Worm (Caenorhabditis elegans): ENCODE data around the gene tpan-1.

The tpan-1 gene

DNA sequence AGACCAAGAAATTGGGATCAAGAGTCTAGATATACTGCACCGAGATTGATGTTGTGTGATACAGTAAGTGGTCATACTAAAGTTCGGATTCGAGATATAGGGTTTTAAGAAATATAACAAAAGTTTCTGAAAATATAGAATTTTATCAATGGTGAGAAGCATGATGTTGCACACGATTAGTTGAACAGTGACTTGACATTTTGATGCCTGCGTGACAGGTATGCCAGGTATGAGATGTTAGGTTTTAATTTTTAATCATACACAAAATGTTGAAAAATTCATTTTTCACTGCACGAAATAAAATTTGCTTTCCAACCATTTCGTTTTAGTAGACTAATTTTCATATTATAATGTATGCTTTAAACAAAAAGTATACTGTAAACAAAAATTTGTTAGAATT, 41.1 kb downstream of the tpan-1 start:
- TF ChIP-seq lin-32 (GFP tag; optimal IDR thresholded peaks at IDR 0.05) = no peak
- TF ChIP-seq M03D4.4 (tag; optimal IDR thresholded peaks at IDR 0.05) = no peak
- TF ChIP-seq mls-2 (tag; optimal IDR thresholded peaks at IDR 0.05) = no peak
- TF ChIP-seq nhr-2 (tag; optimal IDR thresholded peaks at IDR 0.05) = no peak
- no peak for TF ChIP-seq pha-4 (tag; optimal IDR thresholded peaks at IDR 0.05)
- TF ChIP-seq ceh-43 (GFP tag; optimal IDR thresholded peaks at IDR 0.05) = no peak
- TF ChIP-seq ceh-39 (tag; optimal IDR thresholded peaks at IDR 0.05) = no peak
- TF ChIP-seq snpc-4 (tag; optimal IDR thresholded peaks at IDR 0.05) = no peak
- TF ChIP-seq sptf-1 (tag; optimal IDR thresholded peaks at IDR 0.05) = no peak
- TF ChIP-seq cnd-1 (tag; optimal IDR thresholded peaks at IDR 0.05) = no peak
- no peak for TF ChIP-seq bed-3 (GFP tag; optimal IDR thresholded peaks at IDR 0.05)
- no peak for TF ChIP-seq zip-8 (tag; optimal IDR thresholded peaks at IDR 0.05)
- TF ChIP-seq lsy-2 (tag; optimal IDR thresholded peaks at IDR 0.05) = no peak
- TF ChIP-seq unc-62 (GFP tag; optimal IDR thresholded peaks at IDR 0.05) = no peak
- no peak for TF ChIP-seq lin-13 (tag; optimal IDR thresholded peaks at IDR 0.05)
- TF ChIP-seq sem-2 (GFP tag; optimal IDR thresholded peaks at IDR 0.05) = no peak
- no peak for TF ChIP-seq unc-39 (tag; optimal IDR thresholded peaks at IDR 0.05)

DNA sequence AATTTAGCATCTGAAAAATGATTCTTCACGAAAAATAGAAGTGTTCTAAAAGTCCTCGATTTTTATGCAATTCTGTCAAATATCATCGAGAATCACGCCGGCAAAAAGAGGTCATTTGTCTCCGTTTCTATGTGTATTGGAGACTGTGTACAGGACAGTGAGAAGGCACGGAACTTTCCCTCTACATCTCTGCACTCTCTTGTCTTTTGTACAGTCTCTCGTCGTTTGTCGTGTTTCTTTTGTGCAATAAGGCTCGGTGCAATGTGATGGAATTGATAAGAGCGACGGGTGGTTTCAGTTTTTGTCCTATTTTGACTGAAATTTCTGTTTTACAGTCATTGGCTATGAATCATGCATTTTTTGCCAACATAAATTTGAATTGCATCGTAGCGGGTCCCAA, 42.6 kb downstream of the tpan-1 start:
- TF ChIP-seq bed-3 (GFP tag; optimal IDR thresholded peaks at IDR 0.05) (no peak), unc-62 (GFP tag; optimal IDR thresholded peaks at IDR 0.05) (no peak), lin-32 (GFP tag; optimal IDR thresholded peaks at IDR 0.05) (no peak), ces-1 (GFP tag; optimal IDR thresholded peaks at IDR 0.05) (no peak), flh-1 (GFP tag; optimal IDR thresholded peaks at IDR 0.05) (no peak), lsy-2 (tag; optimal IDR thresholded peaks at IDR 0.05) (no peak), pha-4 (tag; optimal IDR thresholded peaks at IDR 0.05) (peak; percentile 45)

DNA sequence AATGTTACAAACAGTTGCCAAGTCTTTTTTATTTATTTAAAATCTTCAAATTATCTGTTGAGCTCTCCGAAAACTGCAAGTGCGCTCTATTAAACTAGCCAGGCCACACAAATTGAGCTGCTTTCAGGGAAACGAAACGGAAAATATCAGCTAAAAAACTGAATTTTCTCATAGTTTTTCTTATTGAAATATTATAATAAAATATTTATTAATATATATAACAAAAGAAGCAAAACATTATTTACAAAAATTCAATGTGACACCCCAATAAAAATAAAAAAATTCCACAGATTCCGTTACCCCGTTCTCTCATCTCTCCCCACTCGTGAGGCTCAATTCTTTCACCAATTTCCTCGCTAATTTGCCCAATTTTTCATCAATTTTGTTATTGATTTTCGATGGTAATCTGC, 43.3 kb downstream of the tpan-1 start:
- no peak for TF ChIP-seq drap-1 (GFP tag; optimal IDR thresholded peaks at IDR 0.05)
- TF ChIP-seq zip-8 (tag; optimal IDR thresholded peaks at IDR 0.05) = no peak
- TF ChIP-seq sem-2 (GFP tag; optimal IDR thresholded peaks at IDR 0.05) = no peak
- peak; percentile 90 for TF ChIP-seq ces-1 (GFP tag; optimal IDR thresholded peaks at IDR 0.05)
- TF ChIP-seq ham-2 (GFP tag; optimal IDR thresholded peaks at IDR 0.05) = no peak
- TF ChIP-seq mep-1 (tag; optimal IDR thresholded peaks at IDR 0.05) = peak; percentile 52
- TF ChIP-seq lin-13 (tag; optimal IDR thresholded peaks at IDR 0.05) = peak; percentile 7
- TF ChIP-seq bed-3 (GFP tag; optimal IDR thresholded peaks at IDR 0.05) = peak; percentile 15
- no peak for TF ChIP-seq nhr-2 (tag; optimal IDR thresholded peaks at IDR 0.05)
- peak; percentile 63 for TF ChIP-seq sptf-1 (tag; optimal IDR thresholded peaks at IDR 0.05)
- TF ChIP-seq pha-4 (tag; optimal IDR thresholded peaks at IDR 0.05) = no peak
- no peak for TF ChIP-seq blmp-1 (tag; optimal IDR thresholded peaks at IDR 0.05)

DNA sequence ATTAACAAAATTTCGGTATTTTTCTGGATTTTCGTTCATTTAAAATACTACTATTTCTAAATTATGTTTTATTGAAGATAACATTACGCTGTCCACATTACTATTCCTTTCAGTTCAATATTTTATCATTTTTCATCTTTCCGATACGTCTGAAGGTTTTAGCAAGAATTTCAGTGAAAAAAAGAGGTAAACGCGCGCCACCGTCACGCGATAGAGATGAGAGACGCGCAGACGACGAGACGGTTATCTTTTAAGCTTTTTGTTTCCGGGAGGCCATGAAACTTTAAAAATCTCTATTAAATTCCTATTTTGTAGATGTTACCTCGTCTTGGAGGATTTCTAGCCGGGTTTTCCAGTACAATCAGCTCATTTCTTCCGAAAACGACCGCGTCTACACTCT, 48.5 kb downstream of the tpan-1 start, which contains the start of gene mrps-12:
mrps-12 (plus strand) TSS at position 316 of the 400 bp plus-strand sequence.
- TF ChIP-seq ham-2 (GFP tag; optimal IDR thresholded peaks at IDR 0.05) = no peak
- peak; percentile 10 for TF ChIP-seq ces-1 (GFP tag; optimal IDR thresholded peaks at IDR 0.05)
- no peak for TF ChIP-seq unc-62 (GFP tag; optimal IDR thresholded peaks at IDR 0.05)
- TF ChIP-seq nhr-76 (tag; optimal IDR thresholded peaks at IDR 0.05) = no peak
- no peak for TF ChIP-seq elt-1 (tag; optimal IDR thresholded peaks at IDR 0.05; ENCODE audit: borderline replicate concordance, insufficient read depth)
- TF ChIP-seq ceh-83 (GFP tag; optimal IDR thresholded peaks at IDR 0.05) = peak; percentile 41
- no peak for TF ChIP-seq cnd-1 (tag; optimal IDR thresholded peaks at IDR 0.05)

DNA sequence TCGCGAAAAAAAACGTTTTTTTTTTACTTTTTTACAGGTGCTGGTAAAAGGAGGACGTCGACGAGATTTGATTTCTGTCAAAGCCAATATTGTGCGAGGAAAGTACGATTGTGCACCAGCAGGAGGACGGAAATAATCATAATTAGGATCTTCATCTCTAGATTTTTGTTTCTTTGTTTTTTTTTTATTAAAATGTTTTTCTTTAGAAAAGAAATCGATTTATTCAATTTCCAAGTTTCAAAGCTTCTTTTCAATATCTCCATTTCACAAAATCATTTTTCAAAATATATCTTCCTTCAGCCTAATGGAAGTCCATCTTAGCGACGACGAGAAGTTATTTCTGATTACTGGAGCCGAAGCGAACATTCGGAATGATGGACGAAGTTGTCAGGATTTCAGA, 49.3 kb downstream of the tpan-1 start, which contains the start of gene exos-7:
exos-7 (plus strand) TSS at position 301 of the 400 bp plus-strand sequence.
- TF ChIP-seq ztf-11 (tag; optimal IDR thresholded peaks at IDR 0.05) (no peak), hlh-1 (tag; optimal IDR thresholded peaks at IDR 0.05) (no peak)
